Worm (Caenorhabditis elegans): Measurements from ENCODE around the gene pals-37.

- TF ChIP-seq daf-12 (tag; optimal IDR thresholded peaks at IDR 0.05) (no peak), lsy-2 (tag; optimal IDR thresholded peaks at IDR 0.05) (no peak), hlh-30 (tag; optimal IDR thresholded peaks at IDR 0.05; ENCODE audit: insufficient read depth) (no peak), lin-15B (tag; optimal IDR thresholded peaks at IDR 0.05) (no peak)
These were observed 25.7 kb downstream of the pals-37 start, which contains the start of gene cdr-2 for ce11 chrV:12415656-12416055.
